Worm (Caenorhabditis elegans): ENCODE results near the gene pipp-4P.

DNA sequence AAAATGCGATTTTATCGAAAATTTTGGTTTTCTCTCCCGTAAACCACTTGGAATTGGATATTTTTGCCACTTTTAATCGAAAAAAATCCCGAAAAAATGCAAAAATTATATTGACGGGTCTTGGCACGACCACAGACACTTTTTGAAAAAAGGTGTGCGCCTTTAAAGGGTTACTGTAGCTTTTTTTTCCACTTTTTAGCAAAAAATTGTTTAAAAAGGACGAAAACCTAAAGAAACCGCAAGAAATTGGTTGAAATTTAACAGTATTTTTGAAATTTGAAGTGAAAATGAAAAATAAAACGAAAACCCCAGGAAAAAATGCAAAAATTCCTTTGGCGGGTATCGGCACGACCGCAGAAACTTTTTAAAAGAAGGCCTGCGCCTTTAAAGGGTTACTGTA is 37.2 kb upstream of the pipp-4P start:
- TF ChIP-seq ztf-29 (GFP tag; IDR thresholded peaks at IDR 0.05) (no peak), klf-2 (GFP tag; conservative IDR thresholded peaks at IDR 0.05) (no peak), flt-1 (GFP tag; IDR thresholded peaks at IDR 0.05) (no peak), med-1 (GFP tag; optimal IDR thresholded peaks at IDR 0.05; ENCODE audit: insufficient read depth) (no peak), T22C8.4 (GFP tag; IDR thresholded peaks at IDR 0.05) (no peak), cog-1 (tag; optimal IDR thresholded peaks at IDR 0.05) (no peak)

Measured in whole organism, midembryonic.